Worm (Caenorhabditis elegans) whole organism, young adult: ENCODE measurements around the gene F56D5.2.

Experiments
- B0035.1 ChIP-seq: sonication (generic microtip); optimal IDR thresholded peaks from 2 replicates; lab custom pipeline; 2016; ENCODE audit warnings: missing genetic modification characterization, mild to moderate bottlenecking, missing compliant biosample characterization, missing genotype, missing genetic modification reagents
- F49E8.2 ChIP-seq: sonication (generic microtip); optimal IDR thresholded peaks from 3 replicates; lab custom pipeline; 2017; ENCODE audit warnings: missing genetic modification characterization, mild to moderate bottlenecking, missing compliant biosample characterization, antibody characterized with exemption, moderate library complexity; ENCODE audit not compliant: insufficient read depth
- F52B5.7 ChIP-seq: sonication (generic microtip); optimal IDR thresholded peaks from 2 replicates; lab custom pipeline; 2016; ENCODE audit warnings: mild to moderate bottlenecking, missing genetic modification characterization, missing compliant biosample characterization
- Y95B8A.8 ChIP-seq: fragments of 200-800 bp; sonication (Bioruptor generic); IDR thresholded peaks from 2 replicates; pipeline ENCODE4 v1.3.6; 2022; ENCODE audit warnings: missing genetic modification reagents, missing genetic modification characterization, missing compliant biosample characterization
- akir-1 ChIP-seq: fragments of 200-800 bp; sonication (Bioruptor generic); optimal IDR thresholded peaks from 2 replicates; lab custom pipeline; 2018; ENCODE audit warnings: mild to moderate bottlenecking, missing genetic modification characterization, moderate library complexity, missing compliant biosample characterization
- ama-1 ChIP-seq, 3 experiments: fragments of 150-350 bp in 1 of 3; sonication (generic microtip) in 2 of 3; optimal IDR thresholded peaks; 2 replicates each; lab custom pipeline; 2014 to 2018; ENCODE audit warnings: missing biosample characterization in 2 of 3, missing genetic modification characterization in 2 of 3, missing genetic modification reagents in 2 of 3
- aptf-2 ChIP-seq: fragments of 200-800 bp; sonication (Bioruptor generic); conservative IDR thresholded peaks from 2 replicates; pipeline ENCODE4 v1.3.6; 2022; ENCODE audit warnings: missing genetic modification reagents, missing genetic modification characterization, missing compliant biosample characterization
- attf-5 ChIP-seq: fragments of 200-800 bp; sonication (Bioruptor generic); optimal IDR thresholded peaks from 2 replicates; lab custom pipeline; 2018; ENCODE audit warnings: mild to moderate bottlenecking, missing genetic modification characterization, missing compliant biosample characterization
- bed-1 ChIP-seq: fragments of 200-800 bp; sonication (Bioruptor generic); IDR thresholded peaks from 2 replicates; pipeline ENCODE4 v1.3.6; 2022; ENCODE audit warnings: missing genetic modification reagents, missing genetic modification characterization, missing compliant biosample characterization
- ceh-27 ChIP-seq: fragments of 200-800 bp; sonication (Bioruptor generic); optimal IDR thresholded peaks from 2 replicates; lab custom pipeline; 2018; ENCODE audit warnings: mild to moderate bottlenecking, missing genetic modification characterization, moderate library complexity, missing compliant biosample characterization
- chd-7 ChIP-seq: sonication (generic microtip); optimal IDR thresholded peaks from 2 replicates; lab custom pipeline; 2016; ENCODE audit warnings: mild to moderate bottlenecking, missing genetic modification characterization, moderate library complexity, missing compliant biosample characterization
- dox-1 ChIP-seq: fragments of 200-800 bp; sonication (Bioruptor generic); IDR thresholded peaks from 2 replicates; pipeline ENCODE4 v1.3.6; 2022; ENCODE audit warnings: missing genetic modification reagents, missing genetic modification characterization, missing compliant biosample characterization
- dpl-1 ChIP-seq: fragments of 150-350 bp; optimal IDR thresholded peaks from 2 replicates; lab custom pipeline; 2014; ENCODE audit warnings: missing biosample characterization, missing genetic modification reagents, missing genetic modification characterization
- ets-4 ChIP-seq: fragments of 200-800 bp; sonication (Bioruptor generic); optimal IDR thresholded peaks from 2 replicates; lab custom pipeline; 2018; ENCODE audit warnings: mild to moderate bottlenecking, missing genetic modification characterization, missing compliant biosample characterization
- gei-17 ChIP-seq: fragments of 200-800 bp; sonication (Bioruptor generic); optimal IDR thresholded peaks from 2 replicates; lab custom pipeline; 2018; ENCODE audit warnings: mild to moderate bottlenecking, missing genetic modification characterization, missing compliant biosample characterization
- hlh-26 ChIP-seq: fragments of 200-800 bp; sonication (Bioruptor generic); conservative IDR thresholded peaks from 2 replicates; pipeline ENCODE4 v1.3.6; 2022; ENCODE audit warnings: missing genetic modification reagents, missing genetic modification characterization, missing compliant biosample characterization
- hmg-1.2 ChIP-seq: fragments of 200-800 bp; sonication (Bioruptor generic); IDR thresholded peaks from 2 replicates; pipeline ENCODE4 v1.3.6; 2022; ENCODE audit warnings: missing genetic modification reagents, missing genetic modification characterization, missing compliant biosample characterization
- hsf-1 ChIP-seq: fragments of 200-800 bp; sonication (Bioruptor generic); IDR thresholded peaks from 2 replicates; pipeline ENCODE4 v1.3.6; 2022; ENCODE audit warnings: missing genetic modification reagents, missing genetic modification characterization, missing compliant biosample characterization
- let-607 ChIP-seq, 2 experiments: fragments of 200-800 bp in 1 of 2; sonication (Bioruptor generic) in 1 of 2; sonication (generic microtip) in 1 of 2; optimal IDR thresholded peaks; 2 replicates each; lab custom pipeline; 2016 to 2018; ENCODE audit warnings: mild to moderate bottlenecking in 2 of 2, missing compliant biosample characterization in 2 of 2, missing genetic modification characterization in 2 of 2, moderate library complexity in 2 of 2, missing genotype in 1 of 2
- lsl-1 ChIP-seq: fragments of 200-800 bp; sonication (Bioruptor generic); optimal IDR thresholded peaks from 2 replicates; lab custom pipeline; 2018; ENCODE audit warnings: mild to moderate bottlenecking, missing genetic modification characterization, moderate library complexity, missing compliant biosample characterization
- madf-6 ChIP-seq: fragments of 200-800 bp; sonication (Bioruptor generic); IDR thresholded peaks from 2 replicates; pipeline ENCODE4 v1.3.6; 2022; ENCODE audit warnings: missing genetic modification reagents, missing genetic modification characterization, missing compliant biosample characterization
- madf-8 ChIP-seq: fragments of 200-800 bp; sonication (Bioruptor generic); conservative IDR thresholded peaks from 2 replicates; pipeline ENCODE4 v1.3.6; 2022; ENCODE audit warnings: missing genetic modification reagents, missing genetic modification characterization, missing compliant biosample characterization
- mcd-1 ChIP-seq: fragments of 200-800 bp; sonication (Bioruptor generic); IDR thresholded peaks from 2 replicates; pipeline ENCODE4 v1.3.6; 2022; ENCODE audit warnings: missing genetic modification reagents, missing genetic modification characterization, missing compliant biosample characterization
- mes-4 ChIP-seq: sonication (generic microtip); optimal IDR thresholded peaks from 2 replicates; lab custom pipeline; 2016; ENCODE audit warnings: missing genotype, missing genetic modification characterization, missing compliant biosample characterization
- mxl-1 ChIP-seq: sonication (generic microtip); optimal IDR thresholded peaks from 2 replicates; lab custom pipeline; 2016; ENCODE audit warnings: missing genetic modification characterization, missing compliant biosample characterization
- nfya-1 ChIP-seq: sonication (generic microtip); optimal IDR thresholded peaks from 2 replicates; lab custom pipeline; 2017; ENCODE audit warnings: antibody characterized with exemption, missing compliant biosample characterization, missing genetic modification characterization, borderline replicate concordance; ENCODE audit not compliant: insufficient read depth
- nhr-120 ChIP-seq: fragments of 200-800 bp; sonication (Bioruptor generic); IDR thresholded peaks from 2 replicates; pipeline ENCODE4 v1.3.6; 2022; ENCODE audit warnings: missing genetic modification characterization, missing compliant biosample characterization
- nhr-90 ChIP-seq: sonication (generic microtip); optimal IDR thresholded peaks from 2 replicates; lab custom pipeline; 2016; ENCODE audit warnings: missing genotype, mild to moderate bottlenecking, missing genetic modification characterization, missing compliant biosample characterization
- pbrm-1 ChIP-seq: fragments of 200-800 bp; sonication (Bioruptor generic); IDR thresholded peaks from 2 replicates; pipeline ENCODE4 v1.3.6; 2022; ENCODE audit warnings: missing genetic modification reagents, missing genetic modification characterization, missing compliant biosample characterization
- pha-4 ChIP-seq: fragments of 150-350 bp; sonication (generic microtip); optimal IDR thresholded peaks from 2 replicates; lab custom pipeline; 2014; ENCODE audit warnings: missing biosample characterization, missing genetic modification reagents, missing genetic modification characterization
- repo-1 ChIP-seq: sonication (generic microtip); optimal IDR thresholded peaks from 2 replicates; lab custom pipeline; 2017; ENCODE audit warnings: mild to moderate bottlenecking, missing genetic modification characterization, missing compliant biosample characterization
- rpc-1 ChIP-seq, 2 experiments: fragments of 150-350 bp in 1 of 2; sonication (generic microtip) in 1 of 2; optimal IDR thresholded peaks; 2 replicates each; lab custom pipeline; 2014 to 2018; ENCODE audit warnings: missing biosample characterization in 1 of 2, missing genetic modification characterization in 1 of 2, missing genetic modification reagents in 1 of 2, missing genotype in 1 of 2
- sea-2 ChIP-seq: fragments of 200-800 bp; sonication (Bioruptor generic); IDR thresholded peaks from 2 replicates; pipeline ENCODE4 v1.3.6; 2022; ENCODE audit warnings: missing genetic modification characterization, missing compliant biosample characterization
- snpc-1.3 ChIP-seq: sonication (generic microtip); optimal IDR thresholded peaks from 2 replicates; lab custom pipeline; 2017; ENCODE audit warnings: missing genetic modification characterization, mild to moderate bottlenecking, missing compliant biosample characterization, antibody characterized with exemption, moderate library complexity, missing genotype, missing genetic modification reagents; ENCODE audit not compliant: insufficient read depth
- snpc-3.4 ChIP-seq: sonication (generic microtip); optimal IDR thresholded peaks from 2 replicates; lab custom pipeline; 2017; ENCODE audit warnings: missing genetic modification characterization, mild to moderate bottlenecking, missing compliant biosample characterization, antibody characterized with exemption, moderate library complexity, missing genotype, missing genetic modification reagents
- snpc-4 ChIP-seq, 5 experiments: fragments of 150-350 bp in 1 of 5; sonication (generic microtip) in 4 of 5; optimal IDR thresholded peaks; 2 replicates each; lab custom pipeline; 2014 to 2018; ENCODE audit warnings: missing genetic modification characterization in 5 of 5, missing biosample characterization in 3 of 5, antibody characterized with exemption in 2 of 5, mild to moderate bottlenecking in 2 of 5, missing compliant biosample characterization in 2 of 5, missing genotype in 2 of 5, moderate library complexity in 2 of 5, missing genetic modification reagents in 1 of 5
- somi-1 ChIP-seq: fragments of 200-800 bp; sonication (Bioruptor generic); optimal IDR thresholded peaks from 2 replicates; lab custom pipeline; 2018; ENCODE audit warnings: mild to moderate bottlenecking, missing genetic modification characterization, missing compliant biosample characterization
- tbp1 ChIP-seq: fragments of 200-800 bp; sonication (Bioruptor generic); optimal IDR thresholded peaks from 2 replicates; lab custom pipeline; 2018; ENCODE audit warnings: mild to moderate bottlenecking, missing genetic modification characterization, missing compliant biosample characterization
- unc-62 ChIP-seq: fragments of 150-350 bp; optimal IDR thresholded peaks from 2 replicates; lab custom pipeline; 2014; ENCODE audit warnings: missing biosample characterization, missing genetic modification reagents, missing genetic modification characterization
- xnd-1 ChIP-seq: sonication (generic microtip); optimal IDR thresholded peaks from 2 replicates; lab custom pipeline; 2016; ENCODE audit warnings: missing genotype, missing genetic modification reagents, missing genetic modification characterization, missing compliant biosample characterization

Gene F56D5.2

ce11 chrIV:9367852-9368627 is 30.4 kb downstream of the F56D5.2 start (continued):
- TF ChIP-seq snpc-4 (GFP tag; optimal IDR thresholded peaks at IDR 0.05; lab: Kevin White, UChicago) (peak; percentile 10), snpc-4 (tag; optimal IDR thresholded peaks at IDR 0.05; lab: Kevin White, UChicago) (peak in 2 of 4 experiments; percentile 9 to 48), hmg-1.2 (GFP tag; lab: Robert Waterston, UW) (peak; percentile 35; the same call in 1 of the 2 replicates), snpc-1.3 (peak; percentile 67), madf-8 (peak; percentile 82), bed-1 (GFP tag; lab: Robert Waterston, UW) (no peak), dox-1 (0 out of 2 replicates have a peak, but pooled peaks have one; percentile 13), aptf-2 (GFP tag; lab: Robert Waterston, UW) (no peak), B0035.1 (tag; lab: Kevin White, UChicago) (no peak), madf-6 (GFP tag; lab: Robert Waterston, UW) (peak; percentile 96), dpl-1 (GFP tag; lab: Kevin White, UChicago) (peak; percentile 76), chd-7 (no peak), sea-2 (GFP tag; lab: Robert Waterston, UW) (no peak), hsf-1 (GFP tag; lab: Robert Waterston, UW) (0 out of 2 replicates have a peak, but pooled peaks have one; percentile 16), pha-4 (tag; lab: Kevin White, UChicago) (no peak)

- no peak for TF ChIP-seq gei-17
- peak; percentile 11 for TF ChIP-seq snpc-3.4 (tag; lab: Kevin White, UChicago)
- TF ChIP-seq mes-4 (tag; lab: Kevin White, UChicago) = no peak
- peak; percentile 28 for TF ChIP-seq lsl-1 (GFP tag; lab: Kevin White, UChicago)
- TF ChIP-seq xnd-1 (tag; lab: Kevin White, UChicago) = no peak
- TF ChIP-seq somi-1 (GFP tag; lab: Kevin White, UChicago) = no peak
- no peak for TF ChIP-seq mcd-1 (GFP tag; lab: Robert Waterston, UW)
- 0 out of 2 replicates have a peak, but pooled peaks have one; percentile 25 for TF ChIP-seq hsf-1 (GFP tag; lab: Robert Waterston, UW)
- TF ChIP-seq nfya-1 (tag; lab: Kevin White, UChicago) = no peak
- no peak for TF ChIP-seq nhr-120
- no peak for TF ChIP-seq Y95B8A.8
These were observed 32.0 kb downstream of the F56D5.2 start, which contains the start of gene pezo-1 for ce11 chrIV:9366411-9366810. pezo-1 (minus strand) TSS chrIV:9366511.

- TF ChIP-seq ceh-27 (no peak), pbrm-1 (GFP tag; lab: Robert Waterston, UW) (no peak), F49E8.2 (tag; lab: Kevin White, UChicago) (no peak), ama-1 (optimal IDR thresholded peaks at IDR 0.05; lab: Kevin White, UChicago) (no peak), ama-1 (GFP tag; optimal IDR thresholded peaks at IDR 0.05; lab: Kevin White, UChicago) (no peak), repo-1 (tag; lab: Kevin White, UChicago) (no peak), ets-4 (no peak), akir-1 (no peak), unc-62 (GFP tag; lab: Kevin White, UChicago) (no peak), nhr-90 (tag; lab: Kevin White, UChicago) (no peak), madf-6 (GFP tag; lab: Robert Waterston, UW) (no peak), rpc-1 (optimal IDR thresholded peaks at IDR 0.05; lab: Kevin White, UChicago) (no peak), rpc-1 (tag; optimal IDR thresholded peaks at IDR 0.05; lab: Kevin White, UChicago) (no peak), F52B5.7 (tag; lab: Kevin White, UChicago) (no peak), attf-5 (GFP tag; lab: Kevin White, UChicago) (no peak), let-607 (tag; optimal IDR thresholded peaks at IDR 0.05; lab: Kevin White, UChicago) (no peak), hlh-26 (no peak), tbp1 (GFP tag; lab: Kevin White, UChicago) (no peak), hmg-1.2 (GFP tag; lab: Robert Waterston, UW) (no peak), mxl-1 (tag; lab: Kevin White, UChicago) (no peak)
- TF ChIP-seq, all 124 proteins: peak for 0
These were observed 44.7 kb downstream of the F56D5.2 start for ce11 chrIV:9353728-9354127.
